Fruit fly (Drosophila melanogaster) whole organism, embryonic: ENCODE results near the gene CG9107.

ENCODE experiments used
- ATbp ChIP-seq: fragments of 200-800 bp; sonication (Bioruptor generic); optimal IDR thresholded peaks from 2 replicates; lab custom pipeline; 2017; ENCODE audit warnings: missing biosample characterization, mild to moderate bottlenecking, missing genetic modification characterization, missing genetic modification reagents
- Abd-B ChIP-seq: fragments of 200-800 bp; sonication (Bioruptor generic); optimal IDR thresholded peaks from 2 replicates; lab custom pipeline; 2018; ENCODE audit warnings: missing biosample characterization, mild to moderate bottlenecking, missing genetic modification characterization, moderate library complexity
- Atf3 ChIP-seq: fragments of 200-800 bp; sonication (Bioruptor generic); optimal IDR thresholded peaks from 3 replicates; lab custom pipeline; 2016; ENCODE audit warnings: missing biosample characterization, missing genetic modification characterization
- Bgb ChIP-seq: fragments of 200-800 bp; sonication (Bioruptor generic); IDR thresholded peaks from 2 replicates; pipeline ENCODE4 v1.3.6; 2022; ENCODE audit warnings: missing biosample characterization, missing genetic modification characterization; ENCODE audit not compliant: partially characterized antibody
- CG10267 ChIP-seq: fragments of 200-800 bp; sonication (Bioruptor generic); optimal IDR thresholded peaks from 2 replicates; lab custom pipeline; 2018; ENCODE audit warnings: missing biosample characterization, mild to moderate bottlenecking, missing genetic modification characterization, moderate library complexity
- CG11504 ChIP-seq: fragments of 200-800 bp; sonication (Bioruptor generic); optimal IDR thresholded peaks from 3 replicates; lab custom pipeline; 2019; ENCODE audit warnings: missing biosample characterization, mild to moderate bottlenecking, missing genetic modification characterization, moderate library complexity
- CG14441 ChIP-seq: fragments of 200-800 bp; sonication (Bioruptor generic); IDR thresholded peaks from 2 replicates; pipeline ENCODE4 v1.3.6; 2022; ENCODE audit warnings: missing biosample characterization, missing genetic modification characterization
- CG15011 ChIP-seq: fragments of 200-800 bp; sonication (Bioruptor generic); optimal IDR thresholded peaks from 3 replicates; lab custom pipeline; 2018; ENCODE audit warnings: missing biosample characterization, mild to moderate bottlenecking, missing genetic modification characterization
- CG15479 ChIP-seq: fragments of 200-800 bp; sonication (Bioruptor generic); optimal IDR thresholded peaks from 3 replicates; lab custom pipeline; 2019; ENCODE audit warnings: missing biosample characterization, mild to moderate bottlenecking, missing genetic modification characterization, moderate library complexity
- CG16813 ChIP-seq: fragments of 200-800 bp; sonication (Bioruptor generic); IDR thresholded peaks from 3 replicates; pipeline ENCODE4 v1.3.6; 2022; ENCODE audit warnings: missing biosample characterization, missing genetic modification characterization; ENCODE audit not compliant: partially characterized antibody
- CG17186 ChIP-seq: fragments of 200-800 bp; sonication (Bioruptor generic); optimal IDR thresholded peaks from 3 replicates; lab custom pipeline; 2017; ENCODE audit warnings: missing biosample characterization, missing genetic modification reagents, missing genetic modification characterization
- CG17359 ChIP-seq: fragments of 200-800 bp; sonication (Bioruptor generic); optimal IDR thresholded peaks from 3 replicates; lab custom pipeline; 2018; ENCODE audit warnings: missing biosample characterization, mild to moderate bottlenecking, missing genetic modification characterization, moderate library complexity
- CG17385 ChIP-seq: fragments of 200-800 bp; sonication (Bioruptor generic); optimal IDR thresholded peaks from 3 replicates; lab custom pipeline; 2018; ENCODE audit warnings: missing biosample characterization, mild to moderate bottlenecking, missing genetic modification characterization
- CG1792 ChIP-seq: fragments of 200-800 bp; sonication (Bioruptor generic); optimal IDR thresholded peaks from 2 replicates; lab custom pipeline; 2016; ENCODE audit warnings: missing biosample characterization, missing genetic modification characterization
- CG18764 ChIP-seq: fragments of 200-800 bp; sonication (Bioruptor generic); optimal IDR thresholded peaks from 3 replicates; lab custom pipeline; 2016; ENCODE audit warnings: missing biosample characterization, missing genetic modification characterization
- CG2199 ChIP-seq: fragments of 200-800 bp; sonication (Bioruptor generic); IDR thresholded peaks from 3 replicates; pipeline ENCODE4 v1.3.6; 2022; ENCODE audit warnings: missing biosample characterization, missing genetic modification characterization
- CG3838 ChIP-seq: fragments of 200-800 bp; sonication (Bioruptor generic); optimal IDR thresholded peaks from 3 replicates; lab custom pipeline; 2016; ENCODE audit warnings: missing biosample characterization, missing genetic modification characterization
- CG4424 ChIP-seq: fragments of 200-800 bp; sonication (Bioruptor generic); optimal IDR thresholded peaks from 3 replicates; lab custom pipeline; 2016; ENCODE audit warnings: missing biosample characterization, missing genetic modification characterization
- CG7357 ChIP-seq: fragments of 200-800 bp; sonication (Bioruptor generic); IDR thresholded peaks from 3 replicates; pipeline ENCODE4 v1.3.6; 2022; ENCODE audit warnings: missing biosample characterization, missing genetic modification characterization
- CG7963 ChIP-seq: fragments of 200-800 bp; sonication (Bioruptor generic); IDR thresholded peaks from 3 replicates; pipeline ENCODE4 v1.3.6; 2022; ENCODE audit warnings: missing biosample characterization, missing genetic modification characterization; ENCODE audit not compliant: partially characterized antibody
- CG8290 ChIP-seq, 3 experiments: fragments of 200-800 bp; sonication (Bioruptor generic); optimal IDR thresholded peaks; 2 replicates each; lab custom pipeline; 2016 to 2019; ENCODE audit warnings: missing biosample characterization in 3 of 3, missing genetic modification characterization in 3 of 3, mild to moderate bottlenecking in 2 of 3, moderate library complexity in 1 of 3
- CG9797 ChIP-seq: fragments of 200-800 bp; sonication (Bioruptor generic); optimal IDR thresholded peaks from 3 replicates; lab custom pipeline; 2018; ENCODE audit warnings: missing biosample characterization, mild to moderate bottlenecking, missing genetic modification characterization
- CG9876 ChIP-seq: fragments of 200-800 bp; sonication (Bioruptor generic); optimal IDR thresholded peaks from 2 replicates; lab custom pipeline; 2016; ENCODE audit warnings: missing biosample characterization, missing genetic modification characterization
- D19B ChIP-seq: fragments of 200-800 bp; sonication (Bioruptor generic); optimal IDR thresholded peaks from 2 replicates; lab custom pipeline; 2017; ENCODE audit warnings: missing biosample characterization, mild to moderate bottlenecking, missing genetic modification characterization
- Dp ChIP-seq: fragments of 200-800 bp; sonication (Bioruptor generic); optimal IDR thresholded peaks from 2 replicates; lab custom pipeline; 2018; ENCODE audit warnings: missing biosample characterization, mild to moderate bottlenecking, missing genetic modification characterization, moderate library complexity
- Elba2 ChIP-seq: fragments of 200-800 bp; sonication (Bioruptor generic); optimal IDR thresholded peaks from 3 replicates; lab custom pipeline; 2016; ENCODE audit warnings: missing biosample characterization, missing genetic modification characterization
- Gsc ChIP-seq: fragments of 200-800 bp; sonication (Bioruptor generic); IDR thresholded peaks from 2 replicates; pipeline ENCODE4 v1.3.6; 2022; ENCODE audit warnings: missing biosample characterization, missing genetic modification characterization
- Hey ChIP-seq: fragments of 200-800 bp; sonication (Bioruptor generic); optimal IDR thresholded peaks from 3 replicates; lab custom pipeline; 2018; ENCODE audit warnings: missing biosample characterization, mild to moderate bottlenecking, missing genetic modification characterization
- HmgZ ChIP-seq: fragments of 200-800 bp; sonication (Bioruptor generic); optimal IDR thresholded peaks from 2 replicates; lab custom pipeline; 2018; ENCODE audit warnings: missing biosample characterization, mild to moderate bottlenecking, missing genetic modification characterization
- NC2β ChIP-seq: fragments of 200-800 bp; sonication (Bioruptor generic); optimal IDR thresholded peaks from 2 replicates; lab custom pipeline; 2016; ENCODE audit warnings: missing biosample characterization, missing genetic modification characterization
- Nf-YB ChIP-seq: fragments of 200-800 bp; sonication (Bioruptor generic); optimal IDR thresholded peaks from 3 replicates; lab custom pipeline; 2019; ENCODE audit warnings: missing biosample characterization, mild to moderate bottlenecking, missing genetic modification characterization, moderate library complexity
- Oli ChIP-seq: fragments of 200-800 bp; sonication (Bioruptor generic); optimal IDR thresholded peaks from 2 replicates; lab custom pipeline; 2018; ENCODE audit warnings: missing biosample characterization, mild to moderate bottlenecking, missing genetic modification characterization, moderate library complexity
- Rx ChIP-seq: fragments of 200-800 bp; sonication (Bioruptor generic); IDR thresholded peaks from 2 replicates; pipeline ENCODE4 v1.3.6; 2022; ENCODE audit warnings: missing biosample characterization, missing genetic modification characterization
- Spps ChIP-seq: fragments of 200-800 bp; sonication (Bioruptor generic); optimal IDR thresholded peaks from 2 replicates; lab custom pipeline; 2018; ENCODE audit warnings: missing biosample characterization, mild to moderate bottlenecking, missing genetic modification characterization
- Trl ChIP-seq, 3 experiments: fragments of >200 bp in 2 of 3; fragments of 200-800 bp in 1 of 3; sonication (Bioruptor generic) in 1 of 3; optimal IDR thresholded peaks; 2 replicates in 1 of 3; 3 replicates in 2 of 3; lab custom pipeline; 2016 to 2017; ENCODE audit warnings: missing biosample characterization in 1 of 3, missing genetic modification characterization in 1 of 3
- Vsx1 ChIP-seq: fragments of 200-800 bp; sonication (Bioruptor generic); optimal IDR thresholded peaks from 2 replicates; lab custom pipeline; 2017; ENCODE audit warnings: missing biosample characterization, mild to moderate bottlenecking, missing genetic modification characterization, missing genetic modification reagents
- bowl ChIP-seq: fragments of 200-800 bp; sonication (Bioruptor generic); IDR thresholded peaks from 2 replicates; pipeline ENCODE4 v1.3.6; 2022; ENCODE audit warnings: missing biosample characterization, missing genetic modification characterization
- danr ChIP-seq: fragments of 200-800 bp; sonication (Bioruptor generic); IDR thresholded peaks from 2 replicates; pipeline ENCODE4 v1.3.6; 2022; ENCODE audit warnings: missing biosample characterization, missing genetic modification characterization
- esg ChIP-seq: fragments of 200-800 bp; sonication (Bioruptor generic); conservative IDR thresholded peaks from 2 replicates; pipeline ENCODE4 v1.3.6; 2022; ENCODE audit warnings: missing biosample characterization, missing genetic modification characterization
- exex ChIP-seq: fragments of 200-800 bp; sonication (Bioruptor generic); optimal IDR thresholded peaks from 4 replicates; lab custom pipeline; 2018; ENCODE audit warnings: missing biosample characterization, mild to moderate bottlenecking, missing genetic modification characterization, moderate library complexity
- fd3F ChIP-seq: fragments of 200-800 bp; sonication (Bioruptor generic); optimal IDR thresholded peaks from 2 replicates; lab custom pipeline; 2018; ENCODE audit warnings: missing biosample characterization, mild to moderate bottlenecking, missing genetic modification characterization, moderate library complexity
- fd64A ChIP-seq: fragments of 200-800 bp; sonication (Bioruptor generic); optimal IDR thresholded peaks from 3 replicates; lab custom pipeline; 2018; ENCODE audit warnings: missing biosample characterization, mild to moderate bottlenecking, missing genetic modification characterization
- fu2 ChIP-seq: fragments of 200-800 bp; sonication (Bioruptor generic); optimal IDR thresholded peaks from 2 replicates; lab custom pipeline; 2016; ENCODE audit warnings: missing biosample characterization, missing genetic modification characterization
- nerfin-1 ChIP-seq: fragments of 200-800 bp; sonication (Bioruptor generic); optimal IDR thresholded peaks from 3 replicates; lab custom pipeline; 2019; ENCODE audit warnings: missing biosample characterization, mild to moderate bottlenecking, missing genetic modification characterization, moderate library complexity
- pita ChIP-seq: fragments of 200-800 bp; sonication (Bioruptor generic); optimal IDR thresholded peaks from 2 replicates; lab custom pipeline; 2017; ENCODE audit warnings: missing biosample characterization, mild to moderate bottlenecking, missing genetic modification characterization
- row ChIP-seq: fragments of 200-800 bp; sonication (Bioruptor generic); IDR thresholded peaks from 3 replicates; pipeline ENCODE4 v1.3.6; 2022; ENCODE audit warnings: missing biosample characterization, missing genetic modification characterization
- sima ChIP-seq: fragments of 200-800 bp; sonication (Bioruptor generic); optimal IDR thresholded peaks from 2 replicates; lab custom pipeline; 2016; ENCODE audit warnings: missing biosample characterization, missing genetic modification characterization
- so ChIP-seq: fragments of 200-800 bp; sonication (Bioruptor generic); IDR thresholded peaks from 3 replicates; pipeline ENCODE4 v1.3.6; 2022; ENCODE audit warnings: missing biosample characterization, missing genetic modification characterization
- trem ChIP-seq: fragments of 200-800 bp; optimal IDR thresholded peaks from 3 replicates; lab custom pipeline; 2019; ENCODE audit warnings: missing biosample characterization, mild to moderate bottlenecking, missing genetic modification characterization, moderate library complexity

Gene CG9107

dm6 chr2L:6047528-6048160 is 23.3 kb upstream of the CG9107 start, which contains the start of gene IPIP (continued):
- TF ChIP-seq CG3838 (GFP tag; lab: Kevin White, UChicago) (no peak), fd3F (GFP tag; lab: Kevin White, UChicago) (no peak), bowl (no peak), CG17385 (GFP tag; lab: Kevin White, UChicago) (peak; percentile 22), CG2199 (peak; percentile 56; the same call in 1 of the 3 replicates), CG15011 (GFP tag; lab: Kevin White, UChicago) (no peak), so (peak; percentile 44; the same call in 2 of the 3 replicates), Atf3 (GFP tag; lab: Kevin White, UChicago) (no peak), Spps (tag; lab: Kevin White, UChicago) (no peak), trem (tag; lab: Kevin White, UChicago) (peak; percentile 36), CG15479 (GFP tag; lab: Kevin White, UChicago) (no peak), row (GFP tag; lab: Robert Waterston, UW) (peak; percentile 48; the same call in 2 of the 3 replicates), CG17186 (GFP tag; lab: Kevin White, UChicago) (peak; percentile 49), HmgZ (tag; lab: Kevin White, UChicago) (peak; percentile 59), sima (GFP tag; lab: Kevin White, UChicago) (no peak), CG14441 (GFP tag; lab: Robert Waterston, UW) (peak; percentile 26; the same call in 1 of the 2 replicates), CG17359 (no peak), CG10267 (tag; lab: Kevin White, UChicago) (peak; percentile 13), nerfin-1 (tag; lab: Kevin White, UChicago) (no peak), Dp (GFP tag; lab: Kevin White, UChicago) (peak; percentile 28), fu2 (GFP tag; lab: Kevin White, UChicago) (no peak), CG18764 (GFP tag; lab: Kevin White, UChicago) (no peak), Hey (tag; lab: Kevin White, UChicago) (no peak), Abd-B (no peak), NC2β (GFP tag; lab: Kevin White, UChicago) (no peak), CG11504 (no peak), esg (GFP tag; lab: Robert Waterston, UW) (no peak), Oli (no peak), Elba2 (GFP tag; lab: Kevin White, UChicago) (no peak), CG9876 (GFP tag; lab: Kevin White, UChicago) (no peak), Vsx1 (GFP tag; lab: Kevin White, UChicago) (no peak), danr (GFP tag; lab: Robert Waterston, UW) (no peak), Trl (optimal IDR thresholded peaks at IDR 0.05; lab: Kevin White, UChicago) (no peak), Trl (GFP tag; optimal IDR thresholded peaks at IDR 0.05; lab: Kevin White, UChicago) (no peak), fd64A (no peak), pita (GFP tag; lab: Kevin White, UChicago) (no peak), Nf-YB (GFP tag; lab: Kevin White, UChicago) (no peak), CG9797 (GFP tag; lab: Kevin White, UChicago) (peak; percentile 57), CG7963 (GFP tag; lab: Robert Waterston, UW) (peak; percentile 82), CG8290 (GFP tag; optimal IDR thresholded peaks at IDR 0.05; lab: Kevin White, UChicago) (no peak), CG8290 (tag; optimal IDR thresholded peaks at IDR 0.05; lab: Kevin White, UChicago) (peak in 1 of 2 experiments; percentile 66), CG7357 (GFP tag; lab: Robert Waterston, UW) (no peak), Gsc (no peak), ATbp (GFP tag; lab: Kevin White, UChicago) (peak; percentile 25), CG1792 (no peak), CG4424 (GFP tag; lab: Kevin White, UChicago) (peak; percentile 10), CG16813 (GFP tag; lab: Robert Waterston, UW) (peak; percentile 87), Rx (GFP tag; lab: Robert Waterston, UW) (peak; percentile 43; the same call in 1 of the 2 replicates), exex (tag; lab: Kevin White, UChicago) (no peak), D19B (no peak), Bgb (GFP tag; lab: Robert Waterston, UW) (peak; percentile 91)
